Worm (Caenorhabditis elegans) whole organism, L4 larva: ENCODE results near the gene nspa-2.

Source experiments
- F44E2.7 ChIP-seq: fragments of 200-800 bp; sonication (Bioruptor generic); IDR thresholded peaks from 2 replicates; pipeline ENCODE4 v2.1.2; 2022; ENCODE audit warnings: missing genetic modification characterization, missing compliant biosample characterization
- T26A8.4 ChIP-seq: fragments of 200-800 bp; sonication (Bioruptor generic); IDR thresholded peaks from 2 replicates; pipeline ENCODE4 v1.3.6; 2022; ENCODE audit warnings: missing genetic modification characterization, missing compliant biosample characterization
- aha-1 ChIP-seq: fragments of 150-350 bp; peaks from one replicate; lab custom pipeline; 2014; ENCODE audit warnings: missing biosample characterization, missing genetic modification characterization
- attf-4 ChIP-seq: sonication (generic microtip); optimal IDR thresholded peaks from 3 replicates; lab custom pipeline; 2017; ENCODE audit warnings: missing biosample characterization, missing genetic modification characterization
- ceh-32 ChIP-seq: sonication (generic microtip); optimal IDR thresholded peaks from 2 replicates; lab custom pipeline; 2016; ENCODE audit warnings: mild to moderate bottlenecking, missing genetic modification characterization, missing compliant biosample characterization; ENCODE audit not compliant: poor library complexity
- ces-1 ChIP-seq: fragments of 150-350 bp; sonication (generic microtip); optimal IDR thresholded peaks from 4 replicates; lab custom pipeline; 2014; ENCODE audit warnings: missing biosample characterization, missing genetic modification reagents, missing genetic modification characterization
- ctbp-1 ChIP-seq: fragments of 200-800 bp; sonication (Bioruptor generic); IDR thresholded peaks from 2 replicates; pipeline ENCODE4 v1.3.6; 2022; ENCODE audit warnings: missing genetic modification reagents, missing genetic modification characterization, missing compliant biosample characterization
- daf-16 ChIP-seq, 3 experiments: sonication (generic microtip); optimal IDR thresholded peaks; 2 replicates each; lab custom pipeline; 2016 to 2017; ENCODE audit warnings: missing genetic modification characterization in 3 of 3, missing genetic modification reagents in 3 of 3, mild to moderate bottlenecking in 2 of 3, missing compliant biosample characterization in 2 of 3, missing biosample characterization in 1 of 3, moderate library complexity in 1 of 3
- daf-19 ChIP-seq: fragments of 200-800 bp; sonication (Bioruptor generic); conservative IDR thresholded peaks from 2 replicates; pipeline ENCODE4 v1.3.6; 2022; ENCODE audit warnings: missing genetic modification characterization, missing compliant biosample characterization
- daf-8 ChIP-seq: fragments of 200-800 bp; sonication (Bioruptor generic); IDR thresholded peaks from 2 replicates; pipeline ENCODE4 v1.3.6; 2022; ENCODE audit warnings: missing genetic modification characterization, missing compliant biosample characterization
- dmd-6 ChIP-seq: fragments of 200-800 bp; sonication (Bioruptor generic); IDR thresholded peaks from 2 replicates; pipeline ENCODE4 v1.3.6; 2022; ENCODE audit warnings: missing genetic modification reagents, missing genetic modification characterization, missing compliant biosample characterization
- duxl-1 ChIP-seq: sonication (generic microtip); optimal IDR thresholded peaks from 2 replicates; lab custom pipeline; 2016; ENCODE audit warnings: mild to moderate bottlenecking, missing genetic modification characterization, moderate library complexity, missing compliant biosample characterization; ENCODE audit not compliant: poor library complexity
- dve-1 ChIP-seq: sonication (generic microtip); optimal IDR thresholded peaks from 2 replicates; lab custom pipeline; 2017; ENCODE audit warnings: antibody characterized with exemption, mild to moderate bottlenecking, missing genetic modification characterization, missing compliant biosample characterization; ENCODE audit not compliant: insufficient read depth
- egl-27 ChIP-seq: sonication (generic microtip); optimal IDR thresholded peaks from 3 replicates; lab custom pipeline; 2017; ENCODE audit warnings: missing biosample characterization, missing genetic modification reagents, missing genetic modification characterization
- egl-43 ChIP-seq: fragments of 200-800 bp; sonication (Bioruptor generic); IDR thresholded peaks from 2 replicates; pipeline ENCODE4 v1.3.6; 2022; ENCODE audit warnings: missing genetic modification reagents, missing genetic modification characterization, missing compliant biosample characterization
- hif-1 ChIP-seq, 2 experiments: sonication (generic microtip); optimal IDR thresholded peaks; 2 replicates each; lab custom pipeline; 2016 to 2017; ENCODE audit warnings: missing compliant biosample characterization in 2 of 2, missing genetic modification characterization in 2 of 2, missing genetic modification reagents in 2 of 2, missing genotype in 2 of 2, mild to moderate bottlenecking in 1 of 2
- hlh-30 ChIP-seq: sonication (generic microtip); optimal IDR thresholded peaks from 2 replicates; lab custom pipeline; 2017; ENCODE audit warnings: antibody characterized with exemption, mild to moderate bottlenecking, missing genetic modification characterization, missing compliant biosample characterization; ENCODE audit not compliant: insufficient read depth
- hmg-1.1 ChIP-seq: fragments of 200-800 bp; sonication (Bioruptor generic); IDR thresholded peaks from 2 replicates; pipeline ENCODE4 v1.3.6; 2022; ENCODE audit warnings: missing genetic modification reagents, missing genetic modification characterization, missing compliant biosample characterization
- lin-1 ChIP-seq: fragments of 200-800 bp; sonication (Bioruptor generic); IDR thresholded peaks from 2 replicates; pipeline ENCODE4 v1.3.6; 2022; ENCODE audit warnings: missing genetic modification reagents, missing genetic modification characterization, missing compliant biosample characterization
- lin-13 ChIP-seq: fragments of 150-350 bp; optimal IDR thresholded peaks from 2 replicates; lab custom pipeline; 2014; ENCODE audit warnings: missing biosample characterization, missing genetic modification reagents, missing genetic modification characterization
- lin-39 ChIP-seq: fragments of 150-350 bp; optimal IDR thresholded peaks from 2 replicates; lab custom pipeline; 2014; ENCODE audit warnings: missing biosample characterization, missing genetic modification reagents, missing genetic modification characterization
- lsy-2 ChIP-seq, 2 experiments: fragments of 150-350 bp in 1 of 2; sonication (generic microtip) in 1 of 2; optimal IDR thresholded peaks; 2 replicates each; lab custom pipeline; 2014 to 2017; ENCODE audit warnings: missing biosample characterization in 2 of 2, missing genetic modification characterization in 2 of 2
- mdt-29 ChIP-seq: fragments of 200-800 bp; sonication (Bioruptor generic); IDR thresholded peaks from 2 replicates; pipeline ENCODE4 v1.3.6; 2022; ENCODE audit warnings: missing genetic modification reagents, missing genetic modification characterization, missing compliant biosample characterization
- mep-1 ChIP-seq: fragments of 150-350 bp; sonication (generic microtip); optimal IDR thresholded peaks from 3 replicates; lab custom pipeline; 2014; ENCODE audit warnings: missing biosample characterization, missing genetic modification characterization
- mes-2 ChIP-seq: sonication (generic microtip); optimal IDR thresholded peaks from 2 replicates; lab custom pipeline; 2016; ENCODE audit warnings: missing genotype, mild to moderate bottlenecking, missing genetic modification characterization, missing compliant biosample characterization; ENCODE audit not compliant: poor library complexity, severe bottlenecking
- mxl-3 ChIP-seq: fragments of 200-800 bp; sonication (Bioruptor generic); optimal IDR thresholded peaks from 2 replicates; lab custom pipeline; 2018; ENCODE audit warnings: mild to moderate bottlenecking, missing genetic modification characterization, missing compliant biosample characterization
- nhr-111 ChIP-seq: fragments of 200-800 bp; sonication (Bioruptor generic); optimal IDR thresholded peaks from 2 replicates; lab custom pipeline; 2018; ENCODE audit warnings: mild to moderate bottlenecking, missing genetic modification characterization, missing compliant biosample characterization
- nhr-28 ChIP-seq: fragments of 150-350 bp; optimal IDR thresholded peaks from 2 replicates; lab custom pipeline; 2014; ENCODE audit warnings: missing biosample characterization, missing genetic modification characterization
- nhr-77 ChIP-seq: fragments of 150-350 bp; optimal IDR thresholded peaks from 2 replicates; lab custom pipeline; 2014; ENCODE audit warnings: missing biosample characterization, missing genetic modification characterization
- php-3 ChIP-seq: fragments of 200-800 bp; sonication (Bioruptor generic); IDR thresholded peaks from 2 replicates; pipeline ENCODE4 v1.3.6; 2022; ENCODE audit warnings: missing genetic modification reagents, missing genetic modification characterization, missing compliant biosample characterization
- rbr-2 ChIP-seq: sonication (generic microtip); optimal IDR thresholded peaks from 2 replicates; lab custom pipeline; 2016; ENCODE audit warnings: missing genotype, missing genetic modification characterization, missing compliant biosample characterization
- sdz-12 ChIP-seq: fragments of 200-800 bp; sonication (Bioruptor generic); optimal IDR thresholded peaks from 2 replicates; lab custom pipeline; 2018; ENCODE audit warnings: mild to moderate bottlenecking, missing genetic modification characterization, missing compliant biosample characterization
- spr-1 ChIP-seq: sonication (generic microtip); optimal IDR thresholded peaks from 2 replicates; lab custom pipeline; 2016; ENCODE audit warnings: mild to moderate bottlenecking, missing genetic modification characterization, missing compliant biosample characterization
- unc-62 ChIP-seq, 3 experiments: fragments of 150-350 bp in 1 of 3; sonication (generic microtip); optimal IDR thresholded peaks in 2 of 3; peaks in 1 of 3; 1 replicate in 1 of 3; 2 replicates in 2 of 3; lab custom pipeline; 2014 to 2017; ENCODE audit warnings: missing biosample characterization in 3 of 3, missing genetic modification characterization in 3 of 3, missing genetic modification reagents in 3 of 3, missing genotype in 1 of 3
- zag-1 ChIP-seq: fragments of 150-350 bp; optimal IDR thresholded peaks from 2 replicates; lab custom pipeline; 2014; ENCODE audit warnings: missing biosample characterization, missing genetic modification characterization
- zfp-3 ChIP-seq: fragments of 200-800 bp; sonication (Bioruptor generic); conservative IDR thresholded peaks from 2 replicates; pipeline ENCODE4 v1.3.6; 2022; ENCODE audit warnings: missing genetic modification reagents, missing genetic modification characterization, missing compliant biosample characterization
- zip-2 ChIP-seq: fragments of 150-350 bp; optimal IDR thresholded peaks from 2 replicates; lab custom pipeline; 2014; ENCODE audit warnings: missing biosample characterization, missing genetic modification characterization

The nspa-2 gene

ce11 chrV:14851206-14851605 lies 39.7 kb upstream of the nspa-2 start:
- no peak for TF ChIP-seq unc-62 (GFP tag; optimal IDR thresholded peaks at IDR 0.05 in 1 of 2; lab: Kevin White, UChicago)
- no peak for TF ChIP-seq unc-62 (tag; optimal IDR thresholded peaks at IDR 0.05; lab: Kevin White, UChicago)
- TF ChIP-seq spr-1 (tag; lab: Kevin White, UChicago) = no peak
- TF ChIP-seq dmd-6 (GFP tag; lab: Robert Waterston, UW) = peak; percentile 15; the same call in 1 of the 2 replicates
- TF ChIP-seq nhr-77 (tag; lab: Kevin White, UChicago) = no peak
- no peak for TF ChIP-seq mes-2 (tag; lab: Kevin White, UChicago)
- 0 out of 2 replicates have a peak, but pooled peaks have one; percentile 21 for TF ChIP-seq egl-43 (GFP tag; lab: Robert Waterston, UW)
- TF ChIP-seq ctbp-1 = 0 out of 2 replicates have a peak, but pooled peaks have one; percentile 10
- TF ChIP-seq mep-1 (tag; lab: Kevin White, UChicago) = peak; percentile 17
- peak in 1 of 2 experiments; percentile 8 for TF ChIP-seq lsy-2 (tag; optimal IDR thresholded peaks at IDR 0.05; lab: Kevin White, UChicago)
- no peak for TF ChIP-seq sdz-12 (GFP tag; lab: Kevin White, UChicago)
- peak; percentile 21 for TF ChIP-seq hlh-30 (tag; lab: Kevin White, UChicago)
- TF ChIP-seq daf-19 = 0 out of 2 replicates have a peak, but pooled peaks have one; percentile 28
- TF ChIP-seq rbr-2 (tag; lab: Kevin White, UChicago) = peak; percentile 9
- TF ChIP-seq nhr-28 (tag; lab: Kevin White, UChicago) = no peak
- TF ChIP-seq ces-1 (GFP tag; lab: Kevin White, UChicago) = peak; percentile 25
- TF ChIP-seq hmg-1.1 (GFP tag; lab: Robert Waterston, UW) = peak; percentile 63
- 0 out of 2 replicates have a peak, but pooled peaks have one; percentile 11 for TF ChIP-seq mdt-29 (GFP tag; lab: Robert Waterston, UW)
- TF ChIP-seq aha-1 (tag; lab: Kevin White, UChicago) = peak; percentile 49

ce11 chrV:14851972-14852371 lies 38.9 kb upstream of the nspa-2 start:
- TF ChIP-seq T26A8.4 (no peak), mxl-3 (GFP tag; lab: Kevin White, UChicago) (no peak), egl-27 (tag; lab: Kevin White, UChicago) (no peak), lin-13 (no peak), nhr-111 (GFP tag; lab: Kevin White, UChicago) (no peak), php-3 (GFP tag; lab: Robert Waterston, UW) (peak; percentile 53; the same call in 1 of the 2 replicates), dmd-6 (GFP tag; lab: Robert Waterston, UW) (no peak), ces-1 (GFP tag; lab: Kevin White, UChicago) (no peak), lin-39 (no peak), hlh-30 (tag; lab: Kevin White, UChicago) (no peak), zip-2 (tag; lab: Kevin White, UChicago) (no peak), duxl-1 (no peak), daf-16 (GFP tag; optimal IDR thresholded peaks at IDR 0.05; lab: Kevin White, UChicago) (no peak), daf-16 (tag; optimal IDR thresholded peaks at IDR 0.05; lab: Kevin White, UChicago) (peak; percentile 54), attf-4 (tag; lab: Kevin White, UChicago) (no peak), daf-8 (GFP tag; lab: Robert Waterston, UW) (no peak), hif-1 (tag; optimal IDR thresholded peaks at IDR 0.05; lab: Kevin White, UChicago) (no peak), mdt-29 (GFP tag; lab: Robert Waterston, UW) (no peak), dve-1 (tag; lab: Kevin White, UChicago) (peak; percentile 70), ceh-32 (tag; lab: Kevin White, UChicago) (no peak), lin-1 (GFP tag; lab: Robert Waterston, UW) (no peak), mes-2 (tag; lab: Kevin White, UChicago) (no peak), zag-1 (tag; lab: Kevin White, UChicago) (no peak), F44E2.7 (GFP tag; lab: Robert Waterston, UW) (no peak), zfp-3 (GFP tag; lab: Robert Waterston, UW) (no peak)
- TF ChIP-seq, all 104 proteins: peak for 3
